Fruit fly (Drosophila melanogaster) whole organism, embryonic: ENCODE measurements around the gene CG32373.

Experiments
- ATbp ChIP-seq: fragments of 200-800 bp; sonication (Bioruptor generic); optimal IDR thresholded peaks from 2 replicates; lab custom pipeline; 2017; ENCODE audit warnings: missing biosample characterization, mild to moderate bottlenecking, missing genetic modification characterization, missing genetic modification reagents
- Awh ChIP-seq: fragments of 200-800 bp; sonication (Bioruptor generic); IDR thresholded peaks from 2 replicates; pipeline ENCODE4, ENCODE4 v1.3.6; 2022; ENCODE audit warnings: missing biosample characterization, missing genetic modification characterization
- B-H1 ChIP-seq: fragments of 200-800 bp; sonication (Bioruptor generic); IDR thresholded peaks from 3 replicates; pipeline ENCODE4 v1.3.6; 2022; ENCODE audit warnings: missing biosample characterization, missing genetic modification characterization
- CG10147 ChIP-seq: fragments of 200-800 bp; sonication (Bioruptor generic); optimal IDR thresholded peaks from 2 replicates; lab custom pipeline; 2019; ENCODE audit warnings: missing biosample characterization, mild to moderate bottlenecking, missing genetic modification characterization, moderate library complexity
- CG1024 ChIP-seq: fragments of 200-800 bp; sonication (Bioruptor generic); IDR thresholded peaks from 2 replicates; pipeline ENCODE4 v1.3.6; 2022; ENCODE audit warnings: missing biosample characterization, missing genetic modification characterization
- CG10366 ChIP-seq: fragments of 200-800 bp; sonication (Bioruptor generic); IDR thresholded peaks from 2 replicates; pipeline ENCODE4 v1.3.6; 2022; ENCODE audit warnings: missing biosample characterization, missing genetic modification characterization
- CG10462 ChIP-seq: fragments of 200-800 bp; sonication (Bioruptor generic); optimal IDR thresholded peaks from 2 replicates; lab custom pipeline; 2016; ENCODE audit warnings: missing biosample characterization, missing genetic modification characterization
- CG12391 ChIP-seq: fragments of 200-800 bp; sonication (Bioruptor generic); optimal IDR thresholded peaks from 3 replicates; lab custom pipeline; 2018; ENCODE audit warnings: missing biosample characterization, mild to moderate bottlenecking, missing genetic modification characterization, moderate library complexity
- CG14014 ChIP-seq: fragments of 200-800 bp; sonication (Bioruptor generic); IDR thresholded peaks from 2 replicates; pipeline ENCODE4 v1.3.6; 2022; ENCODE audit warnings: missing biosample characterization, missing genetic modification characterization
- CG14050 ChIP-seq: fragments of 200-800 bp; sonication (Bioruptor generic); IDR thresholded peaks from 3 replicates; pipeline ENCODE4 v1.3.6; 2022; ENCODE audit warnings: missing biosample characterization, missing genetic modification characterization
- CG1603 ChIP-seq: fragments of 200-800 bp; sonication (Bioruptor generic); optimal IDR thresholded peaks from 2 replicates; lab custom pipeline; 2019; ENCODE audit warnings: missing biosample characterization, mild to moderate bottlenecking, missing genetic modification characterization, moderate library complexity
- CG17829 ChIP-seq: fragments of 200-800 bp; optimal IDR thresholded peaks from 2 replicates; lab custom pipeline; 2019; ENCODE audit warnings: missing biosample characterization, mild to moderate bottlenecking, missing genetic modification characterization, moderate library complexity
- CG2120 ChIP-seq: fragments of 200-800 bp; sonication (Bioruptor generic); optimal IDR thresholded peaks from 3 replicates; lab custom pipeline; 2016; ENCODE audit warnings: missing biosample characterization, missing genetic modification characterization
- CG2129 ChIP-seq: fragments of 200-800 bp; sonication (Bioruptor generic); IDR thresholded peaks from 2 replicates; pipeline ENCODE4 v1.3.6; 2022; ENCODE audit warnings: missing biosample characterization, missing genetic modification characterization; ENCODE audit not compliant: partially characterized antibody
- CG34224 ChIP-seq: fragments of 200-800 bp; sonication (Bioruptor generic); IDR thresholded peaks from 3 replicates; pipeline ENCODE4 v1.3.6; 2022; ENCODE audit warnings: missing biosample characterization, missing genetic modification characterization; ENCODE audit not compliant: partially characterized antibody
- CG4730 ChIP-seq: fragments of 200-800 bp; sonication (Bioruptor generic); IDR thresholded peaks from 2 replicates; pipeline ENCODE4 v1.3.6; 2022; ENCODE audit warnings: missing biosample characterization, missing genetic modification characterization
- CG7556 ChIP-seq: fragments of 200-800 bp; sonication (Bioruptor generic); optimal IDR thresholded peaks from 2 replicates; lab custom pipeline; 2017; ENCODE audit warnings: missing biosample characterization, mild to moderate bottlenecking, missing genetic modification characterization
- CG7963 ChIP-seq: fragments of 200-800 bp; sonication (Bioruptor generic); IDR thresholded peaks from 3 replicates; pipeline ENCODE4 v1.3.6; 2022; ENCODE audit warnings: missing biosample characterization, missing genetic modification characterization; ENCODE audit not compliant: partially characterized antibody
- Dek ChIP-seq: fragments of 200-800 bp; sonication (Bioruptor generic); optimal IDR thresholded peaks from 3 replicates; lab custom pipeline; 2019; ENCODE audit warnings: missing biosample characterization, mild to moderate bottlenecking, missing genetic modification characterization, moderate library complexity
- Doc3 ChIP-seq: fragments of 200-800 bp; sonication (Bioruptor generic); IDR thresholded peaks from 3 replicates; pipeline ENCODE4 v1.3.6; 2022; ENCODE audit warnings: missing biosample characterization, missing genetic modification characterization; ENCODE audit not compliant: partially characterized antibody
- ERR ChIP-seq: fragments of 200-800 bp; sonication (Bioruptor generic); optimal IDR thresholded peaks from 2 replicates; lab custom pipeline; 2016; ENCODE audit warnings: missing biosample characterization, missing genetic modification characterization
- Fer2 ChIP-seq: fragments of 200-800 bp; sonication (Bioruptor generic); optimal IDR thresholded peaks from 2 replicates; lab custom pipeline; 2018; ENCODE audit warnings: missing biosample characterization, mild to moderate bottlenecking, missing genetic modification characterization, moderate library complexity
- GATAe ChIP-seq: fragments of 200-800 bp; sonication (Bioruptor generic); conservative IDR thresholded peaks from 2 replicates; pipeline ENCODE4 v1.3.6; 2022; ENCODE audit warnings: missing biosample characterization, missing genetic modification characterization
- H2.0 ChIP-seq: fragments of 200-800 bp; sonication (Bioruptor generic); IDR thresholded peaks from 2 replicates; pipeline ENCODE4 v1.3.6; 2022; ENCODE audit warnings: missing biosample characterization, missing genetic modification characterization
- Mrtf ChIP-seq: fragments of 200-800 bp; sonication (Bioruptor generic); IDR thresholded peaks from 3 replicates; pipeline ENCODE4 v1.3.6; 2022; ENCODE audit warnings: missing biosample characterization, missing genetic modification characterization
- Ssrp ChIP-seq: fragments of 200-800 bp; sonication (Bioruptor generic); optimal IDR thresholded peaks from 2 replicates; lab custom pipeline; 2018; ENCODE audit warnings: missing biosample characterization, mild to moderate bottlenecking, missing genetic modification characterization, moderate library complexity
- Taf1 ChIP-seq: fragments of 200-800 bp; sonication (Bioruptor generic); IDR thresholded peaks from 2 replicates; pipeline ENCODE4 v1.3.6; 2022; ENCODE audit warnings: missing biosample characterization, missing genetic modification characterization
- YL-1 ChIP-seq: fragments of 200-800 bp; sonication (Bioruptor generic); optimal IDR thresholded peaks from 3 replicates; lab custom pipeline; 2017; ENCODE audit warnings: missing biosample characterization, mild to moderate bottlenecking, missing genetic modification characterization
- ac ChIP-seq: fragments of 200-800 bp; sonication (Bioruptor generic); optimal IDR thresholded peaks from 3 replicates; lab custom pipeline; 2017; ENCODE audit warnings: missing biosample characterization, mild to moderate bottlenecking, missing genetic modification characterization
- ap ChIP-seq: fragments of 200-800 bp; sonication (Bioruptor generic); IDR thresholded peaks from 2 replicates; pipeline ENCODE4 v1.3.6; 2022; ENCODE audit warnings: missing biosample characterization, missing genetic modification characterization
- cas ChIP-seq: fragments of 200-800 bp; sonication (Bioruptor generic); IDR thresholded peaks from 2 replicates; pipeline ENCODE4 v1.3.6; 2022; ENCODE audit warnings: missing biosample characterization, missing genetic modification characterization
- cato ChIP-seq: fragments of 200-800 bp; sonication (Bioruptor generic); optimal IDR thresholded peaks from 2 replicates; lab custom pipeline; 2016; ENCODE audit warnings: missing biosample characterization, missing genetic modification characterization, borderline replicate concordance
- crol ChIP-seq: fragments of 200-800 bp; sonication (Bioruptor generic); IDR thresholded peaks from 2 replicates; pipeline ENCODE4 v1.3.6; 2022; ENCODE audit warnings: missing biosample characterization, missing genetic modification characterization
- gsb ChIP-seq: fragments of 200-800 bp; sonication (Bioruptor generic); IDR thresholded peaks from 2 replicates; pipeline ENCODE4 v1.3.6; 2022; ENCODE audit warnings: missing biosample characterization, missing genetic modification characterization
- gsb-n ChIP-seq: fragments of 200-800 bp; sonication (Bioruptor generic); optimal IDR thresholded peaks from 3 replicates; lab custom pipeline; 2018; ENCODE audit warnings: missing biosample characterization, mild to moderate bottlenecking, missing genetic modification characterization
- hth ChIP-seq: fragments of >200 bp; optimal IDR thresholded peaks from 2 replicates; lab custom pipeline; 2017; ENCODE audit warnings: inconsistent platforms
- jumu ChIP-seq: fragments of 200-800 bp; sonication (Bioruptor generic); optimal IDR thresholded peaks from 3 replicates; lab custom pipeline; 2016; ENCODE audit warnings: missing biosample characterization, missing genetic modification characterization
- kni ChIP-seq: fragments of 200-800 bp; sonication (Bioruptor generic); optimal IDR thresholded peaks from 3 replicates; lab custom pipeline; 2017; ENCODE audit warnings: mild to moderate bottlenecking, missing biosample characterization, missing genetic modification reagents, missing genetic modification characterization
- lilli ChIP-seq: fragments of 200-800 bp; sonication (Bioruptor generic); optimal IDR thresholded peaks from 3 replicates; lab custom pipeline; 2016; ENCODE audit warnings: missing biosample characterization, missing genetic modification characterization
- mirr ChIP-seq: fragments of 200-800 bp; sonication (Bioruptor generic); optimal IDR thresholded peaks from 3 replicates; lab custom pipeline; 2018; ENCODE audit warnings: missing biosample characterization, mild to moderate bottlenecking, missing genetic modification characterization
- mld ChIP-seq: fragments of 200-800 bp; sonication (Bioruptor generic); IDR thresholded peaks from 3 replicates; pipeline ENCODE4 v1.3.6; 2022; ENCODE audit warnings: missing biosample characterization, missing genetic modification characterization; ENCODE audit not compliant: partially characterized antibody
- nerfin-2 ChIP-seq: fragments of 200-800 bp; sonication (Bioruptor generic); IDR thresholded peaks from 2 replicates; pipeline ENCODE4 v1.3.6; 2022; ENCODE audit warnings: missing biosample characterization, missing genetic modification characterization; ENCODE audit not compliant: partially characterized antibody
- oc ChIP-seq: fragments of 200-800 bp; sonication (Bioruptor generic); optimal IDR thresholded peaks from 2 replicates; lab custom pipeline; 2018; ENCODE audit warnings: missing biosample characterization, mild to moderate bottlenecking, missing genetic modification characterization, moderate library complexity
- sc ChIP-seq, 3 experiments: fragments of >200 bp in 2 of 3; fragments of 200-800 bp in 1 of 3; sonication (Bioruptor generic) in 1 of 3; optimal IDR thresholded peaks; 2 replicates in 2 of 3; 3 replicates in 1 of 3; lab custom pipeline; 2017; ENCODE audit warnings: mild to moderate bottlenecking in 1 of 3, missing biosample characterization in 1 of 3, missing genetic modification characterization in 1 of 3, missing genetic modification reagents in 1 of 3
- sna ChIP-seq: fragments of 200-800 bp; sonication (Bioruptor generic); IDR thresholded peaks from 2 replicates; pipeline ENCODE4 v1.3.6; 2022; ENCODE audit warnings: missing biosample characterization, missing genetic modification characterization; ENCODE audit not compliant: partially characterized antibody
- tin ChIP-seq: fragments of 200-800 bp; sonication (Bioruptor generic); optimal IDR thresholded peaks from 3 replicates; lab custom pipeline; 2016; ENCODE audit warnings: missing biosample characterization, missing genetic modification characterization
- toy ChIP-seq: fragments of 200-800 bp; sonication (Bioruptor generic); IDR thresholded peaks from 2 replicates; pipeline ENCODE4 v1.3.6; 2022; ENCODE audit warnings: missing biosample characterization, missing genetic modification characterization
- twi ChIP-seq: fragments of 200-800 bp; optimal IDR thresholded peaks from 2 replicates; lab custom pipeline; 2019; ENCODE audit warnings: missing biosample characterization, mild to moderate bottlenecking, missing genetic modification characterization, moderate library complexity
- wor ChIP-seq: fragments of 200-800 bp; sonication (Bioruptor generic); IDR thresholded peaks from 2 replicates; pipeline ENCODE4 v1.3.6; 2022; ENCODE audit warnings: missing biosample characterization, missing genetic modification characterization

The CG32373 gene

DNA sequence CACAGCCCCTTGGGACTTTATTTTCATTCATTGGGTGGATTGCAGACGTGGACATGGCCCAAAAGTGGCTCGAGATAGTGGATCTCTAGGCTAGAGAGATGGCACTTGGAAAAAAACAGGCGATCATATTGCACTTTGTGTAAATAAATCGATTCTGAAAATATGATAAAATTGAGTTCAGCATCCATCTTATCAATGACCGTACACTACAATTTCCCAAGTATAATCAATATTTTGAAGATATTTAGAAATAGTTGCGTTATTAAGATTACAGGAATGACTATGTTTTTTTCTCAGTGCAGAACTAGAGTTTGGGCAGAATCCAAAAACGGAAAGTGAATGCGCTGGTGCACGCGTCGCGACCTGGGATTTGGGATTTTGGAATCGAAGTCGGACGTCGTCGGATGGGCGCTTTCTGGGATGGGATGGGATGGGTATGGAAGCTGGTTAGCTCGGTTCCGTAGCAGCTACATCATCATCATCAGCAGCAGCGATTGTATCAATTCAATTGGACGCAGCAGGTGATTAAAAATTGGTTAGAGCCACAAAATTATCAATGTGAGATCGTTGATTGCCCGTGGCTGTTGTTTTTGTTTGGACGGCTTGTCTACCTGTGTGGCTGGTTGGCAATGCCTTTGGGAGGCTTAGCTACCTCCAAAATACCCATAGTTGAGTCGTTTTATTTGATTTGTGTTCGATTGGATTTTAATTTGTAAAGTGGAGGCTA lies 15.4 kb upstream of the CG32373 start (continued):
- no peak for TF ChIP-seq lilli
- peak; percentile 69 for TF ChIP-seq CG1603 (tag; lab: Kevin White, UChicago)
- TF ChIP-seq nerfin-2 (GFP tag; lab: Robert Waterston, UW), result no peak
- TF ChIP-seq jumu (GFP tag; lab: Kevin White, UChicago), result no peak
- TF ChIP-seq CG2129 (GFP tag; lab: Robert Waterston, UW), result no peak
- no peak for TF ChIP-seq CG10366 (GFP tag; lab: Robert Waterston, UW)
- no peak for TF ChIP-seq Dek
- no peak for TF ChIP-seq kni (GFP tag; lab: Kevin White, UChicago)
- no peak for TF ChIP-seq mirr (GFP tag; lab: Kevin White, UChicago)
- no peak for TF ChIP-seq CG7963 (GFP tag; lab: Robert Waterston, UW)
- TF ChIP-seq cas, result no peak
- TF ChIP-seq ATbp (GFP tag; lab: Kevin White, UChicago), result peak; percentile 47
- no peak for TF ChIP-seq GATAe
- TF ChIP-seq CG10462 (GFP tag; lab: Kevin White, UChicago), result no peak
- TF ChIP-seq cato, result no peak
- no peak for TF ChIP-seq YL-1 (GFP tag; lab: Kevin White, UChicago)
- TF ChIP-seq CG10147 (GFP tag; lab: Kevin White, UChicago), result no peak
- TF ChIP-seq CG4730 (GFP tag; lab: Robert Waterston, UW), result no peak
- TF ChIP-seq CG7556 (GFP tag; lab: Kevin White, UChicago), result no peak
- TF ChIP-seq tin (GFP tag; lab: Kevin White, UChicago), result peak; percentile 20
- TF ChIP-seq Fer2, result no peak
- no peak for TF ChIP-seq Doc3 (GFP tag; lab: Robert Waterston, UW)
- TF ChIP-seq ERR (GFP tag; lab: Kevin White, UChicago), result no peak
- TF ChIP-seq wor (GFP tag; lab: Robert Waterston, UW), result no peak
- TF ChIP-seq H2.0 (GFP tag; lab: Robert Waterston, UW), result 0 out of 2 replicates have a peak, but pooled peaks have one; percentile 10
- TF ChIP-seq CG2120 (GFP tag; lab: Kevin White, UChicago), result no peak
- no peak for TF ChIP-seq hth
- peak; percentile 27 for TF ChIP-seq CG17829
- TF ChIP-seq gsb (GFP tag; lab: Robert Waterston, UW), result no peak
- no peak for TF ChIP-seq mld (GFP tag; lab: Robert Waterston, UW)
- TF ChIP-seq Mrtf (GFP tag; lab: Robert Waterston, UW), result no peak
- no peak for TF ChIP-seq CG14014 (GFP tag; lab: Robert Waterston, UW)
- no peak for TF ChIP-seq CG1024 (GFP tag; lab: Robert Waterston, UW)
- no peak for TF ChIP-seq sna
- no peak for TF ChIP-seq oc (tag; lab: Kevin White, UChicago)
- TF ChIP-seq Taf1 (GFP tag; lab: Robert Waterston, UW), result no peak
- no peak for TF ChIP-seq CG14050
- peak; percentile 73 for TF ChIP-seq Awh (GFP tag; lab: Robert Waterston, UW)
- TF ChIP-seq ap (GFP tag; lab: Robert Waterston, UW), result 0 out of 2 replicates have a peak, but pooled peaks have one; percentile 9
- no peak for TF ChIP-seq crol (GFP tag; lab: Robert Waterston, UW)
- TF ChIP-seq Ssrp, result peak; percentile 49
- no peak for TF ChIP-seq ac
- TF ChIP-seq toy, result no peak
- no peak for TF ChIP-seq twi (tag; lab: Kevin White, UChicago)
- TF ChIP-seq sc (optimal IDR thresholded peaks at IDR 0.05; lab: Kevin White, UChicago), result no peak
- no peak for TF ChIP-seq sc (GFP tag; optimal IDR thresholded peaks at IDR 0.05; lab: Kevin White, UChicago)
- no peak for TF ChIP-seq CG34224
- no peak for TF ChIP-seq B-H1 (GFP tag; lab: Robert Waterston, UW)
- TF ChIP-seq CG12391 (tag; lab: Kevin White, UChicago), result peak; percentile 35
- TF ChIP-seq gsb-n (tag; lab: Kevin White, UChicago), result peak; percentile 40
